Worm (Caenorhabditis elegans) whole organism, L1 larva: ENCODE results near the gene atf-4.
A peak's percentile ranks its signal among the peaks of the same experiment; 100 is the strongest.

Experiments used
- C16A3.4 ChIP-seq: fragments of 150-350 bp; optimal IDR thresholded peaks from 2 replicates; lab custom pipeline; 2014; ENCODE audit warnings: missing biosample characterization, missing genetic modification characterization
- C34B4.2 ChIP-seq: sonication (generic microtip); optimal IDR thresholded peaks from 2 replicates; lab custom pipeline; 2017; ENCODE audit warnings: mild to moderate bottlenecking, missing genetic modification characterization, missing compliant biosample characterization
- F16B12.6 ChIP-seq: fragments of 150-350 bp; optimal IDR thresholded peaks from 2 replicates; lab custom pipeline; 2014; ENCODE audit warnings: missing biosample characterization, missing genetic modification characterization
- aha-1 ChIP-seq: fragments of 150-350 bp; optimal IDR thresholded peaks from 2 replicates; lab custom pipeline; 2014; ENCODE audit warnings: missing biosample characterization, missing genetic modification characterization
- blmp-1 ChIP-seq: fragments of 150-350 bp; optimal IDR thresholded peaks from 2 replicates; lab custom pipeline; 2014; ENCODE audit warnings: missing biosample characterization, missing genetic modification characterization
- ceh-63 ChIP-seq: fragments of 200-800 bp; sonication (Bioruptor generic); optimal IDR thresholded peaks from 2 replicates; lab custom pipeline; 2018; ENCODE audit warnings: mild to moderate bottlenecking, missing genetic modification characterization, missing compliant biosample characterization
- ceh-8 ChIP-seq: fragments of 200-800 bp; sonication (Bioruptor generic); optimal IDR thresholded peaks from 2 replicates; lab custom pipeline; 2018; ENCODE audit warnings: mild to moderate bottlenecking, missing genetic modification characterization, moderate library complexity, missing compliant biosample characterization
- ceh-82 ChIP-seq, 3 experiments: fragments of 150-350 bp in 1 of 3; sonication (generic microtip) in 2 of 3; optimal IDR thresholded peaks; 2 replicates each; lab custom pipeline; 2014 to 2017; ENCODE audit warnings: missing biosample characterization in 3 of 3, missing genetic modification characterization in 3 of 3
- ceh-88 ChIP-seq: fragments of 200-800 bp; sonication (Bioruptor generic); IDR thresholded peaks from 2 replicates; pipeline ENCODE4 v1.3.6; 2022; ENCODE audit warnings: missing genetic modification characterization, missing compliant biosample characterization
- ceh-90 ChIP-seq: sonication (generic microtip); optimal IDR thresholded peaks from 2 replicates; lab custom pipeline; 2016; ENCODE audit warnings: missing genetic modification characterization, missing compliant biosample characterization
- efl-1 ChIP-seq, 4 experiments: fragments of 150-350 bp; optimal IDR thresholded peaks in 3 of 4; peaks in 1 of 4; 1 replicate in 1 of 4; 2 replicates in 3 of 4; lab custom pipeline; 2014; ENCODE audit warnings: missing biosample characterization in 2 of 4, missing genetic modification characterization in 2 of 4, missing genetic modification reagents in 2 of 4
- efl-3 ChIP-seq: fragments of 200-800 bp; sonication (Bioruptor generic); optimal IDR thresholded peaks from 2 replicates; lab custom pipeline; 2018; ENCODE audit warnings: mild to moderate bottlenecking, missing genetic modification characterization, missing compliant biosample characterization
- egl-27 ChIP-seq, 2 experiments: fragments of 150-350 bp in 1 of 2; sonication (generic microtip); optimal IDR thresholded peaks; 3 replicates each; lab custom pipeline; 2017 to 2018; ENCODE audit warnings: missing biosample characterization in 2 of 2, missing genetic modification characterization in 2 of 2, missing genetic modification reagents in 2 of 2
- elt-3 ChIP-seq, 6 experiments: fragments of 150-350 bp in 1 of 6; sonication (generic microtip); optimal IDR thresholded peaks; 2 replicates each; lab custom pipeline; 2017 to 2018; ENCODE audit warnings: missing biosample characterization in 6 of 6, missing genetic modification characterization in 6 of 6, inconsistent platforms in 1 of 6
- ets-5 ChIP-seq: fragments of 200-800 bp; sonication (Bioruptor generic); IDR thresholded peaks from 2 replicates; pipeline ENCODE4 v1.3.6; 2022; ENCODE audit warnings: missing genetic modification characterization, missing compliant biosample characterization
- fkh-10 ChIP-seq: sonication (generic microtip); optimal IDR thresholded peaks from 2 replicates; lab custom pipeline; 2017; ENCODE audit warnings: missing biosample characterization, missing genetic modification reagents, missing genetic modification characterization
- fos-1 ChIP-seq: fragments of 150-350 bp; optimal IDR thresholded peaks from 2 replicates; lab custom pipeline; 2014; ENCODE audit warnings: missing biosample characterization, missing genetic modification characterization
- grh-1 ChIP-seq: fragments of 200-800 bp; sonication (Bioruptor generic); IDR thresholded peaks from 2 replicates; pipeline ENCODE4 v1.3.6; 2022; ENCODE audit warnings: missing genetic modification reagents, missing genetic modification characterization, missing compliant biosample characterization
- hlh-17 ChIP-seq: fragments of 200-800 bp; sonication (Bioruptor generic); optimal IDR thresholded peaks from 2 replicates; lab custom pipeline; 2018; ENCODE audit warnings: missing genetic modification characterization, mild to moderate bottlenecking, missing compliant biosample characterization, moderate library complexity, borderline replicate concordance
- hlh-4 ChIP-seq: sonication (generic microtip); optimal IDR thresholded peaks from 2 replicates; lab custom pipeline; 2016; ENCODE audit warnings: mild to moderate bottlenecking, missing genetic modification characterization, missing compliant biosample characterization
- isw-1 ChIP-seq: fragments of 200-800 bp; sonication (Bioruptor generic); IDR thresholded peaks from 2 replicates; pipeline ENCODE4 v1.3.6; 2022; ENCODE audit warnings: missing genetic modification characterization, missing compliant biosample characterization
- jun-1 ChIP-seq: fragments of 150-350 bp; optimal IDR thresholded peaks from 2 replicates; lab custom pipeline; 2014; ENCODE audit warnings: missing biosample characterization, missing genetic modification reagents, missing genetic modification characterization
- lin-13 ChIP-seq: fragments of 150-350 bp; optimal IDR thresholded peaks from 2 replicates; lab custom pipeline; 2014; ENCODE audit warnings: missing biosample characterization, missing genetic modification reagents, missing genetic modification characterization
- lin-14 ChIP-seq: fragments of 200-800 bp; sonication (Bioruptor generic); optimal IDR thresholded peaks from 2 replicates; lab custom pipeline; 2018; ENCODE audit warnings: mild to moderate bottlenecking, missing genetic modification characterization, moderate library complexity, missing compliant biosample characterization
- lin-35 ChIP-seq, 2 experiments: fragments of 150-350 bp; optimal IDR thresholded peaks; 2 replicates each; lab custom pipeline; 2014; ENCODE audit warnings: missing biosample characterization in 2 of 2, missing genetic modification characterization in 2 of 2, missing genetic modification reagents in 2 of 2
- lin-39 ChIP-seq: fragments of 150-350 bp; optimal IDR thresholded peaks from 2 replicates; lab custom pipeline; 2014; ENCODE audit warnings: missing biosample characterization, missing genetic modification reagents, missing genetic modification characterization
- lsy-2 ChIP-seq, 2 experiments: fragments of 150-350 bp; optimal IDR thresholded peaks; 2 replicates each; lab custom pipeline; 2014; ENCODE audit warnings: missing biosample characterization in 2 of 2, missing genetic modification characterization in 2 of 2
- mab-9 ChIP-seq: fragments of 200-800 bp; sonication (Bioruptor generic); IDR thresholded peaks from 2 replicates; pipeline ENCODE4 v1.3.6; 2022; ENCODE audit warnings: missing genetic modification reagents, missing genetic modification characterization, missing compliant biosample characterization
- mep-1 ChIP-seq: fragments of 150-350 bp; optimal IDR thresholded peaks from 2 replicates; lab custom pipeline; 2014; ENCODE audit warnings: missing biosample characterization, missing genetic modification characterization
- nhr-12 ChIP-seq: sonication (generic microtip); optimal IDR thresholded peaks from 2 replicates; lab custom pipeline; 2017; ENCODE audit warnings: missing biosample characterization, missing genetic modification characterization
- nhr-20 ChIP-seq: sonication (generic microtip); optimal IDR thresholded peaks from 2 replicates; lab custom pipeline; 2016; ENCODE audit warnings: mild to moderate bottlenecking, missing genetic modification characterization, missing compliant biosample characterization
- nhr-28 ChIP-seq: fragments of 150-350 bp; optimal IDR thresholded peaks from 2 replicates; lab custom pipeline; 2014; ENCODE audit warnings: missing biosample characterization, missing genetic modification characterization
- nhr-47 ChIP-seq: sonication (generic microtip); optimal IDR thresholded peaks from 2 replicates; lab custom pipeline; 2016; ENCODE audit warnings: mild to moderate bottlenecking, missing genetic modification characterization, moderate library complexity, missing compliant biosample characterization
- nhr-85 ChIP-seq: sonication (generic microtip); peaks from one replicate; lab custom pipeline; 2016; ENCODE audit warnings: missing genetic modification characterization, inconsistent platforms, missing compliant biosample characterization
- nhr-90 ChIP-seq: sonication (generic microtip); optimal IDR thresholded peaks from 2 replicates; lab custom pipeline; 2016; ENCODE audit warnings: mild to moderate bottlenecking, missing genetic modification characterization, missing compliant biosample characterization; ENCODE audit not compliant: poor library complexity
- pag-3 ChIP-seq: sonication (generic microtip); optimal IDR thresholded peaks from 2 replicates; lab custom pipeline; 2017; ENCODE audit warnings: missing genetic modification characterization, mild to moderate bottlenecking, missing compliant biosample characterization, antibody characterized with exemption, borderline replicate concordance; ENCODE audit not compliant: insufficient read depth
- pax-3 ChIP-seq: fragments of 200-800 bp; sonication (Bioruptor generic); optimal IDR thresholded peaks from 2 replicates; lab custom pipeline; 2018; ENCODE audit warnings: mild to moderate bottlenecking, missing genetic modification characterization, moderate library complexity, missing compliant biosample characterization
- skn-1 ChIP-seq: fragments of 150-350 bp; optimal IDR thresholded peaks from 2 replicates; lab custom pipeline; 2014; ENCODE audit warnings: missing biosample characterization, missing genetic modification characterization
- snpc-4 ChIP-seq: fragments of 150-350 bp; optimal IDR thresholded peaks from 2 replicates; lab custom pipeline; 2014; ENCODE audit warnings: missing biosample characterization, missing genetic modification characterization
- sup-37 ChIP-seq: fragments of 200-800 bp; sonication (Bioruptor generic); optimal IDR thresholded peaks from 2 replicates; lab custom pipeline; 2018; ENCODE audit warnings: mild to moderate bottlenecking, missing genetic modification characterization, missing compliant biosample characterization
- tbx-2 ChIP-seq: sonication (generic microtip); optimal IDR thresholded peaks from 2 replicates; lab custom pipeline; 2016; ENCODE audit warnings: missing genetic modification characterization, missing compliant biosample characterization
- unc-130 ChIP-seq: fragments of 150-350 bp; optimal IDR thresholded peaks from 2 replicates; lab custom pipeline; 2017; ENCODE audit warnings: missing biosample characterization, missing genetic modification characterization, inconsistent platforms
- unc-30 ChIP-seq: sonication (generic microtip); optimal IDR thresholded peaks from 2 replicates; lab custom pipeline; 2017; ENCODE audit warnings: missing biosample characterization, missing genetic modification characterization
- unc-62 ChIP-seq: fragments of 150-350 bp; optimal IDR thresholded peaks from 2 replicates; lab custom pipeline; 2014; ENCODE audit warnings: missing biosample characterization, missing genetic modification reagents, missing genetic modification characterization
- unc-86 ChIP-seq: sonication (generic microtip); optimal IDR thresholded peaks from 2 replicates; lab custom pipeline; 2016; ENCODE audit warnings: missing genetic modification characterization, missing compliant biosample characterization
- unc-98 ChIP-seq: fragments of 200-800 bp; sonication (Bioruptor generic); IDR thresholded peaks from 2 replicates; pipeline ENCODE4 v1.3.6; 2022; ENCODE audit warnings: missing genetic modification characterization, missing compliant biosample characterization
- zag-1 ChIP-seq: fragments of 150-350 bp; optimal IDR thresholded peaks from 2 replicates; lab custom pipeline; 2014; ENCODE audit warnings: missing biosample characterization, missing genetic modification characterization
- zip-4 ChIP-seq: fragments of 200-800 bp; sonication (Bioruptor generic); optimal IDR thresholded peaks from 2 replicates; lab custom pipeline; 2018; ENCODE audit warnings: mild to moderate bottlenecking, missing genetic modification characterization, moderate library complexity, missing compliant biosample characterization
- ztf-4 ChIP-seq: fragments of 150-350 bp; optimal IDR thresholded peaks from 2 replicates; lab custom pipeline; 2014; ENCODE audit warnings: missing biosample characterization, missing genetic modification characterization

Gene atf-4

DNA sequence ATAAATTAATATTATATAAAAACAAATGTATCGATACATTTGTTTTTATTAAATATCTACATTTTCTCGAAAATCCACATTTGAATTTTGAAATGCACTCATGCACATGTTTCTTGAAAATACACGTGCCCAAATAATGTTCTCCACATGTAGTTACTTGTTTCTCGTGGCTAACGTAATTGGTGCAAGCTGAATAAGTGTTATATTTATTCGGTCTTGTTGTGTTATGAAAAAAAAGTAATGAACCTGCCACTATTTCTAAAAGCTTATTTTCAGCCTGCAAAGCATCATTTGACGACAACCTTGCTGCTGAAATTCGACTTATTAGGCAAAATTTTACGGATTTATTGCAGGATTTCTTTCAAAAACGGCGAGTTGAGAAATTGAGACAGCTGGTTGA is 2.8 kb upstream of the atf-4 start (continued):
- peak; percentile 82 for TF ChIP-seq skn-1 (tag; lab: Kevin White, UChicago)
- peak; percentile 80 for TF ChIP-seq snpc-4 (tag; lab: Kevin White, UChicago)
- TF ChIP-seq grh-1 (GFP tag; lab: Robert Waterston, UW) = peak; percentile 52
- TF ChIP-seq unc-30 (tag; lab: Kevin White, UChicago) = no peak
- TF ChIP-seq mab-9 (GFP tag; lab: Robert Waterston, UW) = peak; percentile 79
- peak; percentile 66 for TF ChIP-seq fkh-10 (GFP tag; lab: Kevin White, UChicago)
- no peak for TF ChIP-seq nhr-12 (tag; lab: Kevin White, UChicago)
- TF ChIP-seq isw-1 (GFP tag; lab: Robert Waterston, UW) = peak; percentile 40
- no peak for TF ChIP-seq nhr-28 (tag; lab: Kevin White, UChicago)
- TF ChIP-seq egl-27 (tag; optimal IDR thresholded peaks at IDR 0.05; lab: Kevin White, UChicago) = peak in 1 of 2 experiments; percentile 3
- TF ChIP-seq zip-4 = peak; percentile 81
- peak; percentile 81 for TF ChIP-seq C16A3.4
- no peak for TF ChIP-seq unc-98 (GFP tag; lab: Robert Waterston, UW)
- peak; percentile 86 for TF ChIP-seq jun-1
- no peak for TF ChIP-seq hlh-17
- TF ChIP-seq mep-1 (tag; lab: Kevin White, UChicago) = peak; percentile 97
- TF ChIP-seq pax-3 (tag; lab: Kevin White, UChicago) = peak; percentile 72
- peak; percentile 78 to 86 (median 86) for TF ChIP-seq ceh-82 (tag; optimal IDR thresholded peaks at IDR 0.05; lab: Kevin White, UChicago)
- peak; percentile 58 for TF ChIP-seq ztf-4
- no peak for TF ChIP-seq aha-1 (tag; lab: Kevin White, UChicago)
- no peak for TF ChIP-seq F16B12.6 (tag; lab: Kevin White, UChicago)
- peak; percentile 61 for TF ChIP-seq ceh-88 (GFP tag; lab: Robert Waterston, UW)
- TF ChIP-seq ets-5 (GFP tag; lab: Robert Waterston, UW) = no peak
- TF ChIP-seq efl-3 (GFP tag; lab: Kevin White, UChicago) = no peak
- TF ChIP-seq lin-13 (GFP tag; lab: Kevin White, UChicago) = peak; percentile 42
- TF ChIP-seq sup-37 (GFP tag; lab: Kevin White, UChicago) = peak; percentile 66
- peak; percentile 88 for TF ChIP-seq lin-14 (GFP tag; lab: Kevin White, UChicago)
- no peak for TF ChIP-seq unc-130 (tag; lab: Kevin White, UChicago)
- TF ChIP-seq elt-3 (tag; optimal IDR thresholded peaks at IDR 0.05; lab: Kevin White, UChicago) = peak in 2 of 6 experiments; percentile 3 to 73
- TF ChIP-seq ceh-8 (GFP tag; lab: Kevin White, UChicago) = peak; percentile 87
- TF ChIP-seq lin-35 (GFP tag; optimal IDR thresholded peaks at IDR 0.05; lab: Kevin White, UChicago) = peak; percentile 20 to 80
- TF ChIP-seq efl-1 (optimal IDR thresholded peaks at IDR 0.05; lab: Kevin White, UChicago) = peak; percentile 58 to 62
- TF ChIP-seq efl-1 (GFP tag; optimal IDR thresholded peaks at IDR 0.05 in 1 of 2; lab: Kevin White, UChicago) = peak; percentile 7 to 93
- TF ChIP-seq hlh-4 (tag; lab: Kevin White, UChicago) = no peak
- peak; percentile 29 for TF ChIP-seq ceh-90 (tag; lab: Kevin White, UChicago)

DNA sequence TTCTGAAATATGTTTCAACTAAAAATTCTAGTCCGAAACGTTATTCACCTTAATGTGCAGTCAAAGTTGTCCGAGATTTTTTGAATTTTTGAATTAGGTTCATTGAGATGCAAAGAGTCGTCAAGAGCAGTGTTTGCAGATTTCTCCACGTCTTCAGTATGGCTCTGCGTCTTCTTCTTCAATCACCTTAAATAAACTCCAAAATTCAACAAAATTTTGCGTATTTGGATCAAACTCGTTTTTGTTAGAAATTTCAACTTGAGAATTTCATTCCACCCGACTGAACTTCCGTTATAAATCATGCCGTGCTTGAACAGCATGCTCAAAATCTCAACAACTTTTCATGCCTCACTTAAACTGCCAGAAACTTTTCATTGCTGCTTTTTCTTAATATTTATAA is 1.5 kb upstream of the atf-4 start, which contains the start of gene T04C10.3:
Gene T04C10.3 (plus strand): TSS at position 301 of the 400 bp plus-strand sequence.
- no peak for TF ChIP-seq C34B4.2 (tag; lab: Kevin White, UChicago)
- no peak for TF ChIP-seq ceh-88 (GFP tag; lab: Robert Waterston, UW)
- TF ChIP-seq pag-3 (tag; lab: Kevin White, UChicago) = no peak

DNA sequence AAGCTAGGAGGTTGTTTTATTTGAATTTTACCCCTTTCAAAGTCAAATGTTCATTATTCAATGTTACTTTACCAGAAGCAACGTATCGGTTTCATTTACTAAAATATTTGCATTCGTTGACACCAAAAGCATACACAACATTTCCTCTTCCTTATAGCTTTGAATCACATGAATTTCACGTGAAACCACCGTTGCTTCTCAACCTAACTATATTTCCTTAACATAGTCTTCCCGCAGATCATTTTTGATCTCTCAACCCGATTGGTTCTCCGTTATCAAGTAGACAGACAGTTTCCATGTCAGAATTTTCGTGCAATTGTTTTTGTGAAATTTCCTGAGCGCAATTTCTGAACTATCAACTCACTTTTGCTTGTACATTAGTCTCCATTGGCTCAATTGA is 705 bp downstream of the atf-4 start:
- no peak for TF ChIP-seq lsy-2 (tag; optimal IDR thresholded peaks at IDR 0.05; lab: Kevin White, UChicago)
- peak in 1 of 2 experiments; percentile 16 for TF ChIP-seq lin-35 (GFP tag; optimal IDR thresholded peaks at IDR 0.05; lab: Kevin White, UChicago)
- no peak for TF ChIP-seq unc-98 (GFP tag; lab: Robert Waterston, UW)
- TF ChIP-seq zag-1 (tag; lab: Kevin White, UChicago) = no peak
- TF ChIP-seq unc-86 (tag; lab: Kevin White, UChicago) = no peak
- TF ChIP-seq unc-30 (tag; lab: Kevin White, UChicago) = no peak
- TF ChIP-seq ceh-63 (GFP tag; lab: Kevin White, UChicago) = no peak
- TF ChIP-seq nhr-90 (tag; lab: Kevin White, UChicago) = peak; percentile 12
- no peak for TF ChIP-seq C34B4.2 (tag; lab: Kevin White, UChicago)
- peak; percentile 40 for TF ChIP-seq nhr-20
- TF ChIP-seq unc-130 (tag; lab: Kevin White, UChicago) = no peak
- no peak for TF ChIP-seq nhr-47 (tag; lab: Kevin White, UChicago)
- no peak for TF ChIP-seq tbx-2 (tag; lab: Kevin White, UChicago)
- peak; percentile 53 for TF ChIP-seq nhr-85
- TF ChIP-seq blmp-1 (tag; lab: Kevin White, UChicago) = peak; percentile 38
- no peak for TF ChIP-seq fos-1 (tag; lab: Kevin White, UChicago)
- TF ChIP-seq lin-39 (tag; lab: Kevin White, UChicago) = no peak
- TF ChIP-seq unc-62 = no peak
- TF ChIP-seq skn-1 (tag; lab: Kevin White, UChicago) = no peak
